Fruit fly (Drosophila melanogaster): ENCODE measurements around the gene yuri.

DNA sequence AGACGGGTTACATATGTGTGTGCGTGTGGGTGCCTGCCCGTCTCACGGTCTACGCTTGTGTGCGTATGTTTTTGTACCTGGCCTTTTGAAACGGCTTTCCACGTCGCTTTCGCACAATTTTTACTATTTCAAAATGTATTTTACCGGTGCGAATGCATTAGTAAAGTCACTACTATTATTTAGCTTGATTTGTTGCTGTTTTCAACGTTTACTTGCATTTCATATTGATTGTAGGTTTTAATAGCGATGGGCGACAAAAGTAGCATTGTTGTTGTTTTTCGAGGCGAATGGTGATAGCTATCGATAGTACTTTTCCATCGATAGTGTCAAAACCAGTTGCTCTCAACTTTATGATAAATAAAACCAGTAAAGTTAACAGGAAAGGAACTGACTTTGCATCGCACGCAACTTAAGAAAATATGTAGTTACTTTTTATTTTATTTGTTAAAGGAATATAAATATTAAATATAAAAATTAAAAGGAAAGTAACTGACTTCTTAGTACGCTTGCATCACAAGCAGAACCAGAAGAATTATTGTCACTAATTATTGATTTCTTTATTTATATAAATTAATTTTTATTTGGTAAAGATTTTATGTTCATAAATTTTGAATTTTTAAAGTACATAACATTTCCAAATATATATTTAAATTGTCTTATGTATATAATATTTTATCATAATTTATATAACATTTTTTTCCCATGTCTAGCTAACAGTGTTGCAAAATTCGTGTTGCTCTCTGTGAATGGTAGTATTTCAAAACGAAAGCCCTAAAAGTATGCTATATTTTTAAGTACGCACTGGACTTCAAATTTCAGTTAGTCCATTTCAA is 7.5 kb upstream of the yuri start, which contains the start of gene Cul3:
- TF ChIP-seq CTCF (optimal IDR thresholded peaks at IDR 0.05) (no peak), CG8478 (optimal IDR thresholded peaks at IDR 0.05) (no peak)

Data from S2 (cell line).